Fruit fly (Drosophila melanogaster) whole organism, embryonic: Measurements from ENCODE around the gene Bhmt.

Source experiments
- CG10209 ChIP-seq: fragments of 200-800 bp; sonication (Bioruptor generic); optimal IDR thresholded peaks from 3 replicates; lab custom pipeline; 2017; ENCODE audit warnings: missing biosample characterization, mild to moderate bottlenecking, missing genetic modification characterization, missing genetic modification reagents
- CG10267 ChIP-seq: fragments of 200-800 bp; sonication (Bioruptor generic); optimal IDR thresholded peaks from 2 replicates; lab custom pipeline; 2018; ENCODE audit warnings: missing biosample characterization, mild to moderate bottlenecking, missing genetic modification characterization, moderate library complexity
- CG11504 ChIP-seq: fragments of 200-800 bp; sonication (Bioruptor generic); optimal IDR thresholded peaks from 3 replicates; lab custom pipeline; 2019; ENCODE audit warnings: missing biosample characterization, mild to moderate bottlenecking, missing genetic modification characterization, moderate library complexity
- CG12155 ChIP-seq: fragments of 200-800 bp; sonication (Bioruptor generic); optimal IDR thresholded peaks from 3 replicates; lab custom pipeline; 2016; ENCODE audit warnings: missing biosample characterization, missing genetic modification characterization
- CG12219 ChIP-seq: fragments of 200-800 bp; sonication (Bioruptor generic); optimal IDR thresholded peaks from 3 replicates; lab custom pipeline; 2018; ENCODE audit warnings: missing biosample characterization, mild to moderate bottlenecking, missing genetic modification characterization
- CG13287 ChIP-seq: fragments of 200-800 bp; sonication (Bioruptor generic); IDR thresholded peaks from 2 replicates; pipeline ENCODE4 v1.3.6; 2022; ENCODE audit warnings: missing biosample characterization, missing genetic modification characterization; ENCODE audit not compliant: partially characterized antibody
- CG14050 ChIP-seq: fragments of 200-800 bp; sonication (Bioruptor generic); IDR thresholded peaks from 3 replicates; pipeline ENCODE4 v1.3.6; 2022; ENCODE audit warnings: missing biosample characterization, missing genetic modification characterization
- CG14860 ChIP-seq: fragments of 200-800 bp; sonication (Bioruptor generic); IDR thresholded peaks from 3 replicates; pipeline ENCODE4 v1.3.6; 2022; ENCODE audit warnings: missing biosample characterization, missing genetic modification characterization; ENCODE audit not compliant: partially characterized antibody
- CG1602 ChIP-seq: fragments of 200-800 bp; sonication (Bioruptor generic); optimal IDR thresholded peaks from 3 replicates; lab custom pipeline; 2016; ENCODE audit warnings: missing biosample characterization, missing genetic modification characterization
- CG18764 ChIP-seq: fragments of 200-800 bp; sonication (Bioruptor generic); optimal IDR thresholded peaks from 3 replicates; lab custom pipeline; 2016; ENCODE audit warnings: missing biosample characterization, missing genetic modification characterization
- CG33557 ChIP-seq: fragments of 200-800 bp; sonication (Bioruptor generic); optimal IDR thresholded peaks from 2 replicates; lab custom pipeline; 2019; ENCODE audit warnings: missing biosample characterization, mild to moderate bottlenecking, missing genetic modification characterization, moderate library complexity
- CG34376 ChIP-seq: fragments of 200-800 bp; sonication (Bioruptor generic); optimal IDR thresholded peaks from 2 replicates; lab custom pipeline; 2018; ENCODE audit warnings: missing biosample characterization, mild to moderate bottlenecking, missing genetic modification characterization
- CG3847 ChIP-seq: fragments of 200-800 bp; sonication (Bioruptor generic); IDR thresholded peaks from 2 replicates; pipeline ENCODE4 v1.3.6; 2022; ENCODE audit warnings: missing biosample characterization, missing genetic modification characterization
- CG3995 ChIP-seq: fragments of 200-800 bp; sonication (Bioruptor generic); optimal IDR thresholded peaks from 3 replicates; lab custom pipeline; 2016; ENCODE audit warnings: missing biosample characterization, missing genetic modification characterization
- CG5953 ChIP-seq: fragments of 200-800 bp; sonication (Bioruptor generic); IDR thresholded peaks from 2 replicates; pipeline ENCODE4 v1.3.6; 2022; ENCODE audit warnings: missing biosample characterization, missing genetic modification characterization
- CG7372 ChIP-seq: fragments of 200-800 bp; sonication (Bioruptor generic); IDR thresholded peaks from 2 replicates; pipeline ENCODE4 v1.3.6; 2022; ENCODE audit warnings: missing biosample characterization, missing genetic modification characterization
- CG7556 ChIP-seq: fragments of 200-800 bp; sonication (Bioruptor generic); optimal IDR thresholded peaks from 2 replicates; lab custom pipeline; 2017; ENCODE audit warnings: missing biosample characterization, mild to moderate bottlenecking, missing genetic modification characterization
- CG8281 ChIP-seq: fragments of 200-800 bp; sonication (Bioruptor generic); optimal IDR thresholded peaks from 2 replicates; lab custom pipeline; 2018; ENCODE audit warnings: missing biosample characterization, mild to moderate bottlenecking, missing genetic modification characterization, moderate library complexity
- CG8388 ChIP-seq: fragments of 200-800 bp; sonication (Bioruptor generic); optimal IDR thresholded peaks from 2 replicates; lab custom pipeline; 2019; ENCODE audit warnings: missing biosample characterization, mild to moderate bottlenecking, missing genetic modification characterization, moderate library complexity
- CG8924 ChIP-seq: fragments of 200-800 bp; optimal IDR thresholded peaks from 3 replicates; lab custom pipeline; 2019; ENCODE audit warnings: missing biosample characterization, mild to moderate bottlenecking, missing genetic modification characterization, moderate library complexity
- CG9797 ChIP-seq: fragments of 200-800 bp; sonication (Bioruptor generic); optimal IDR thresholded peaks from 3 replicates; lab custom pipeline; 2018; ENCODE audit warnings: missing biosample characterization, mild to moderate bottlenecking, missing genetic modification characterization
- Dfd ChIP-seq, 2 experiments: fragments of >200 bp; optimal IDR thresholded peaks; 2 replicates each; lab custom pipeline; 2017; ENCODE audit warnings: missing biosample characterization in 2 of 2, missing genetic modification characterization in 2 of 2
- H15 ChIP-seq: fragments of 200-800 bp; sonication (Bioruptor generic); IDR thresholded peaks from 3 replicates; pipeline ENCODE4 v1.3.6; 2022; ENCODE audit warnings: missing biosample characterization, missing genetic modification characterization
- Oli ChIP-seq: fragments of 200-800 bp; sonication (Bioruptor generic); optimal IDR thresholded peaks from 2 replicates; lab custom pipeline; 2018; ENCODE audit warnings: missing biosample characterization, mild to moderate bottlenecking, missing genetic modification characterization, moderate library complexity
- PHDP ChIP-seq: fragments of 200-800 bp; sonication (Bioruptor generic); optimal IDR thresholded peaks from 3 replicates; lab custom pipeline; 2018; ENCODE audit warnings: missing biosample characterization, mild to moderate bottlenecking, missing genetic modification characterization, moderate library complexity
- Rx ChIP-seq: fragments of 200-800 bp; sonication (Bioruptor generic); IDR thresholded peaks from 2 replicates; pipeline ENCODE4 v1.3.6; 2022; ENCODE audit warnings: missing biosample characterization, missing genetic modification characterization
- Side ChIP-seq: fragments of 200-800 bp; sonication (Bioruptor generic); optimal IDR thresholded peaks from 2 replicates; lab custom pipeline; 2016; ENCODE audit warnings: missing biosample characterization, missing genetic modification characterization
- Tbp ChIP-seq: fragments of >200 bp; optimal IDR thresholded peaks from 2 replicates; lab custom pipeline; 2018; ENCODE audit warnings: missing biosample characterization, missing genetic modification characterization
- ato ChIP-seq: fragments of 200-800 bp; sonication (Bioruptor generic); IDR thresholded peaks from 2 replicates; pipeline ENCODE4 v1.3.6; 2022; ENCODE audit warnings: missing biosample characterization, missing genetic modification characterization; ENCODE audit not compliant: partially characterized antibody
- bsh ChIP-seq, 2 experiments: fragments of 200-800 bp; sonication (Bioruptor generic); optimal IDR thresholded peaks; 2 replicates each; lab custom pipeline; 2017 to 2018; ENCODE audit warnings: mild to moderate bottlenecking in 2 of 2, missing biosample characterization in 2 of 2, missing genetic modification characterization in 2 of 2, moderate library complexity in 1 of 2
- crp ChIP-seq, 2 experiments: fragments of 200-800 bp; sonication (Bioruptor generic); optimal IDR thresholded peaks; 2 replicates in 1 of 2; 3 replicates in 1 of 2; lab custom pipeline; 2017; ENCODE audit warnings: missing biosample characterization in 2 of 2, missing genetic modification characterization in 2 of 2, mild to moderate bottlenecking in 1 of 2, moderate library complexity in 1 of 2
- cwo ChIP-seq: fragments of 200-800 bp; sonication (Bioruptor generic); optimal IDR thresholded peaks from 3 replicates; lab custom pipeline; 2017; ENCODE audit warnings: missing biosample characterization, missing genetic modification characterization, mild to moderate bottlenecking, moderate library complexity, missing genetic modification reagents
- dimm ChIP-seq: fragments of 200-800 bp; sonication (Bioruptor generic); IDR thresholded peaks from 2 replicates; pipeline ENCODE4 v1.3.6; 2022; ENCODE audit warnings: missing biosample characterization, missing genetic modification characterization
- dmrt99B ChIP-seq: fragments of 200-800 bp; sonication (Bioruptor generic); optimal IDR thresholded peaks from 2 replicates; lab custom pipeline; 2018; ENCODE audit warnings: missing biosample characterization, mild to moderate bottlenecking, missing genetic modification characterization, moderate library complexity
- dpn ChIP-seq, 2 experiments: fragments of 200-800 bp; sonication (Bioruptor generic); optimal IDR thresholded peaks; 3 replicates each; lab custom pipeline; 2016; ENCODE audit warnings: missing biosample characterization in 2 of 2, missing genetic modification characterization in 2 of 2
- fd102C ChIP-seq: fragments of 200-800 bp; sonication (Bioruptor generic); optimal IDR thresholded peaks from 2 replicates; lab custom pipeline; 2018; ENCODE audit warnings: missing biosample characterization, mild to moderate bottlenecking, missing genetic modification characterization, moderate library complexity
- gem ChIP-seq: fragments of 200-800 bp; sonication (Bioruptor generic); optimal IDR thresholded peaks from 2 replicates; lab custom pipeline; 2019; ENCODE audit warnings: missing biosample characterization, mild to moderate bottlenecking, missing genetic modification characterization, moderate library complexity
- gro ChIP-seq: fragments of 200-800 bp; sonication (Bioruptor generic); optimal IDR thresholded peaks from 2 replicates; lab custom pipeline; 2016; ENCODE audit warnings: missing biosample characterization, missing genetic modification characterization
- ind ChIP-seq: fragments of 200-800 bp; sonication (Bioruptor generic); optimal IDR thresholded peaks from 3 replicates; lab custom pipeline; 2016; ENCODE audit warnings: missing biosample characterization, missing genetic modification characterization
- inv ChIP-seq: fragments of 200-800 bp; sonication (Bioruptor generic); IDR thresholded peaks from 2 replicates; pipeline ENCODE4 v1.3.6; 2022; ENCODE audit warnings: missing biosample characterization, missing genetic modification characterization; ENCODE audit not compliant: partially characterized antibody
- jing ChIP-seq: fragments of 200-800 bp; sonication (Bioruptor generic); optimal IDR thresholded peaks from 2 replicates; lab custom pipeline; 2018; ENCODE audit warnings: missing biosample characterization, mild to moderate bottlenecking, missing genetic modification characterization
- p53 ChIP-seq: fragments of 200-800 bp; sonication (Bioruptor generic); optimal IDR thresholded peaks from 2 replicates; lab custom pipeline; 2016; ENCODE audit warnings: missing biosample characterization, missing genetic modification characterization
- pnt ChIP-seq: fragments of 200-800 bp; sonication (Bioruptor generic); optimal IDR thresholded peaks from 3 replicates; lab custom pipeline; 2016; ENCODE audit warnings: missing biosample characterization, missing genetic modification characterization
- sc ChIP-seq, 3 experiments: fragments of >200 bp in 2 of 3; fragments of 200-800 bp in 1 of 3; sonication (Bioruptor generic) in 1 of 3; optimal IDR thresholded peaks; 2 replicates in 2 of 3; 3 replicates in 1 of 3; lab custom pipeline; 2017; ENCODE audit warnings: mild to moderate bottlenecking in 1 of 3, missing biosample characterization in 1 of 3, missing genetic modification characterization in 1 of 3, missing genetic modification reagents in 1 of 3
- scrt ChIP-seq: fragments of 200-800 bp; sonication (Bioruptor generic); optimal IDR thresholded peaks from 2 replicates; lab custom pipeline; 2018; ENCODE audit warnings: missing biosample characterization, mild to moderate bottlenecking, missing genetic modification characterization, moderate library complexity
- shn ChIP-seq: fragments of 200-800 bp; sonication (Bioruptor generic); optimal IDR thresholded peaks from 3 replicates; lab custom pipeline; 2016; ENCODE audit warnings: missing biosample characterization, missing genetic modification characterization
- tx ChIP-seq: fragments of 200-800 bp; sonication (Bioruptor generic); optimal IDR thresholded peaks from 2 replicates; lab custom pipeline; 2016; ENCODE audit warnings: missing biosample characterization, missing genetic modification characterization
- zen ChIP-seq: fragments of 200-800 bp; sonication (Bioruptor generic); optimal IDR thresholded peaks from 3 replicates; lab custom pipeline; 2018; ENCODE audit warnings: missing biosample characterization, mild to moderate bottlenecking, missing genetic modification characterization, moderate library complexity

Gene Bhmt

DNA sequence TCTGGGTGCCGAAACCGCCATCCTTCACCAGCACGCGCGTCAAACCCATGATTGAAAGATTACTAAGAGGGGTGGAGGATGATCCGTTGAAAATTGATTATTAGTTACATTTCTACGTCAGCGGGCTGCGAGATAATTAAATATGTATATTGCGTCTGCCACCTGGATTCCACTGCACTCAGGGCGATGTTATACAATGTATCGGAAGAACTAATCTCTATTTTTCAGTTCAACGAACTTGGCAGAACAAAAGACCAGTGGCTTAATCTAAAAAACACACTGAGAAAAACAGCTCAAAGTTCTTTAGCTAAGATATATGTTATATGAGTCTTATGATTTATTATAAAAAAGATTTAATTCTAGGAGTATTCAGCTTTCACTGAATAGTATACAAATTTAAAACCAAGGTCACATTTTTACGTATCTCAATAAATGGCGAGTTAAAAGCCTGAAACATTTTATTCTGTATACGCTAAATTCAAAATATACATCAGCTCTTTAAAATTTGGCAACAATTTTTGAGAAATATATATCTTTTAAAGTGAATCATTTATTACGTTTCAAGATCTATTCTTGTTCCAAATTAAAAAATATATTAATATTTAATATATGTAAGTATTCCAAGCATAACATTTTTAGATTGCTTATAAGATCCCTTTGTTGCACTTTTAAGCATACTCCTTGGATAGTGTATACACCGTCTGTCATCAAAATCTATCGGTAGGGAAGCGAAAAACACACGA, 3.4 kb downstream of the Bhmt start (continued):
- no peak for TF ChIP-seq inv (GFP tag; lab: Robert Waterston, UW)
- peak; percentile 40 for TF ChIP-seq dmrt99B (tag; lab: Kevin White, UChicago)
- TF ChIP-seq scrt (GFP tag; lab: Kevin White, UChicago): no peak
- no peak for TF ChIP-seq jing (GFP tag; lab: Kevin White, UChicago)
- TF ChIP-seq shn (GFP tag; lab: Kevin White, UChicago): no peak
- TF ChIP-seq CG10267 (tag; lab: Kevin White, UChicago): peak; percentile 13
- TF ChIP-seq CG1602 (GFP tag; lab: Kevin White, UChicago): peak; percentile 10
- TF ChIP-seq CG7556: peak; percentile 51
- no peak for TF ChIP-seq ato (GFP tag; lab: Robert Waterston, UW)
- TF ChIP-seq CG13287 (GFP tag; lab: Robert Waterston, UW): no peak
- peak; percentile 42 for TF ChIP-seq PHDP (tag; lab: Kevin White, UChicago)
- no peak for TF ChIP-seq crp (GFP tag; optimal IDR thresholded peaks at IDR 0.05; lab: Kevin White, UChicago)
- no peak for TF ChIP-seq CG8281 (tag; lab: Kevin White, UChicago)
- peak; percentile 60 for TF ChIP-seq CG8924 (tag; lab: Kevin White, UChicago)
- no peak for TF ChIP-seq Side (GFP tag; lab: Kevin White, UChicago)
- no peak; the same call in 1 of the 2 replicates for TF ChIP-seq Rx
- no peak for TF ChIP-seq H15 (GFP tag; lab: Robert Waterston, UW)
- TF ChIP-seq CG34376 (GFP tag; lab: Kevin White, UChicago): peak; percentile 9
- no peak for TF ChIP-seq CG7372 (GFP tag; lab: Robert Waterston, UW)
- no peak for TF ChIP-seq ind
- TF ChIP-seq CG33557 (GFP tag; lab: Kevin White, UChicago): no peak
- no peak for TF ChIP-seq CG5953 (GFP tag; lab: Robert Waterston, UW)
- TF ChIP-seq CG12155 (GFP tag; lab: Kevin White, UChicago): peak; percentile 14
- TF ChIP-seq p53 (GFP tag; lab: Kevin White, UChicago): no peak
- peak; percentile 38 for TF ChIP-seq CG10209 (GFP tag; lab: Kevin White, UChicago)
- no peak for TF ChIP-seq CG12219
- no peak for TF ChIP-seq zen (tag; lab: Kevin White, UChicago)
- no peak for TF ChIP-seq dimm
- TF ChIP-seq CG14050: no peak
- no peak for TF ChIP-seq gro (GFP tag; lab: Kevin White, UChicago)
- no peak for TF ChIP-seq CG9797
- TF ChIP-seq cwo: peak; percentile 17
- peak in 1 of 2 experiments; percentile 6 for TF ChIP-seq bsh (GFP tag; optimal IDR thresholded peaks at IDR 0.05; lab: Kevin White, UChicago)
- TF ChIP-seq pnt (GFP tag; lab: Kevin White, UChicago): no peak
- no peak for TF ChIP-seq CG3995 (GFP tag; lab: Kevin White, UChicago)
- peak; percentile 10 for TF ChIP-seq Oli (tag; lab: Kevin White, UChicago)
- peak in 1 of 2 experiments; percentile 10 for TF ChIP-seq dpn (GFP tag; optimal IDR thresholded peaks at IDR 0.05; lab: Kevin White, UChicago)
- peak; percentile 22 for TF ChIP-seq CG8388 (GFP tag; lab: Kevin White, UChicago)
- no peak for TF ChIP-seq sc (optimal IDR thresholded peaks at IDR 0.05; lab: Kevin White, UChicago)
- TF ChIP-seq sc (GFP tag; optimal IDR thresholded peaks at IDR 0.05; lab: Kevin White, UChicago): no peak
- TF ChIP-seq Tbp (GFP tag; lab: Kevin White, UChicago): no peak
- peak; percentile 71 for TF ChIP-seq gem
- no peak for TF ChIP-seq Dfd (GFP tag; optimal IDR thresholded peaks at IDR 0.05; lab: Kevin White, UChicago)
- TF ChIP-seq CG3847 (GFP tag; lab: Robert Waterston, UW): 0 out of 2 replicates have a peak, but pooled peaks have one; percentile 14
- no peak for TF ChIP-seq CG14860 (GFP tag; lab: Robert Waterston, UW)
- no peak for TF ChIP-seq CG18764 (GFP tag; lab: Kevin White, UChicago)
- TF ChIP-seq tx (GFP tag; lab: Kevin White, UChicago): no peak
- TF ChIP-seq CG11504: peak; percentile 60
- no peak for TF ChIP-seq fd102C (GFP tag; lab: Kevin White, UChicago)
